Worm (Caenorhabditis elegans) whole organism, L4 larva: ENCODE measurements around the gene T03D8.6.

Experiments
- hlh-30 ChIP-seq: sonication (generic microtip); optimal IDR thresholded peaks from 2 replicates; lab custom pipeline; 2017; ENCODE audit warnings: antibody characterized with exemption, mild to moderate bottlenecking, missing genetic modification characterization, missing compliant biosample characterization; ENCODE audit not compliant: insufficient read depth
- vab-7 ChIP-seq: fragments of 200-800 bp; sonication (Bioruptor generic); IDR thresholded peaks from 2 replicates; pipeline ENCODE4 v1.3.6; 2022; ENCODE audit warnings: missing genetic modification reagents, missing genetic modification characterization, missing compliant biosample characterization

- no peak for TF ChIP-seq vab-7 (GFP tag; lab: Robert Waterston, UW)
- TF ChIP-seq hlh-30 (tag; lab: Kevin White, UChicago) = no peak
Measured at ce11 chrV:20866406-20866805, 46.3 kb upstream of the T03D8.6 start.
